Worm (Caenorhabditis elegans) whole organism, late embryonic: ENCODE measurements around the gene F59A1.15.

Source experiments
- C08G9.2 ChIP-seq: sonication (generic microtip); optimal IDR thresholded peaks from 2 replicates; lab custom pipeline; 2016; ENCODE audit warnings: mild to moderate bottlenecking, missing genetic modification characterization, moderate library complexity, missing compliant biosample characterization
- K02D7.2 ChIP-seq: sonication (generic microtip); optimal IDR thresholded peaks from 2 replicates; lab custom pipeline; 2017; ENCODE audit warnings: mild to moderate bottlenecking, missing genetic modification characterization, missing compliant biosample characterization
- Y22D7AL.16 ChIP-seq: sonication (generic microtip); optimal IDR thresholded peaks from 2 replicates; lab custom pipeline; 2016; ENCODE audit warnings: missing genetic modification characterization, missing compliant biosample characterization
- ahr-1 ChIP-seq: sonication (generic microtip); optimal IDR thresholded peaks from 2 replicates; lab custom pipeline; 2016; ENCODE audit warnings: missing genetic modification characterization, missing compliant biosample characterization
- ceh-19 ChIP-seq: fragments of 200-800 bp; sonication (Bioruptor generic); optimal IDR thresholded peaks from 2 replicates; lab custom pipeline; 2018; ENCODE audit warnings: mild to moderate bottlenecking, missing genetic modification characterization, missing compliant biosample characterization
- ceh-31 ChIP-seq: sonication (generic microtip); optimal IDR thresholded peaks from 2 replicates; lab custom pipeline; 2016; ENCODE audit warnings: missing genetic modification characterization, missing compliant biosample characterization
- ceh-34 ChIP-seq: sonication (generic microtip); optimal IDR thresholded peaks from 2 replicates; lab custom pipeline; 2016; ENCODE audit warnings: mild to moderate bottlenecking, missing genetic modification characterization, missing compliant biosample characterization
- ceh-48 ChIP-seq: sonication (generic microtip); optimal IDR thresholded peaks from 2 replicates; lab custom pipeline; 2016; ENCODE audit warnings: missing genetic modification characterization, inconsistent platforms, missing compliant biosample characterization
- ceh-6 ChIP-seq: fragments of 200-800 bp; sonication (Bioruptor generic); optimal IDR thresholded peaks from 2 replicates; lab custom pipeline; 2018; ENCODE audit warnings: mild to moderate bottlenecking, missing genetic modification characterization, missing compliant biosample characterization
- che-1 ChIP-seq: sonication (generic microtip); optimal IDR thresholded peaks from 2 replicates; lab custom pipeline; 2016; ENCODE audit warnings: mild to moderate bottlenecking, missing genetic modification characterization, missing compliant biosample characterization
- dve-1 ChIP-seq: sonication (generic microtip); optimal IDR thresholded peaks from 2 replicates; lab custom pipeline; 2017; ENCODE audit warnings: antibody characterized with exemption, mild to moderate bottlenecking, missing genetic modification characterization, missing compliant biosample characterization
- ets-4 ChIP-seq: sonication (generic microtip); optimal IDR thresholded peaks from 2 replicates; lab custom pipeline; 2016; ENCODE audit warnings: missing genetic modification characterization, missing compliant biosample characterization
- eyg-1 ChIP-seq: sonication (generic microtip); optimal IDR thresholded peaks from 2 replicates; lab custom pipeline; 2016; ENCODE audit warnings: missing genotype, missing genetic modification characterization, missing compliant biosample characterization
- fax-1 ChIP-seq: sonication (generic microtip); optimal IDR thresholded peaks from 2 replicates; lab custom pipeline; 2016; ENCODE audit warnings: missing genotype, missing genetic modification characterization, missing compliant biosample characterization
- fkh-10 ChIP-seq: fragments of 150-350 bp; optimal IDR thresholded peaks from 2 replicates; lab custom pipeline; 2014; ENCODE audit warnings: missing biosample characterization, missing genetic modification reagents, missing genetic modification characterization
- hlh-15 ChIP-seq: sonication (generic microtip); optimal IDR thresholded peaks from 2 replicates; lab custom pipeline; 2016; ENCODE audit warnings: missing genetic modification characterization, missing compliant biosample characterization
- hlh-30 ChIP-seq: sonication (generic microtip); optimal IDR thresholded peaks from 2 replicates; lab custom pipeline; 2017; ENCODE audit warnings: antibody characterized with exemption, missing genetic modification characterization, missing compliant biosample characterization; ENCODE audit not compliant: insufficient read depth
- hlh-8 ChIP-seq: sonication (generic microtip); optimal IDR thresholded peaks from 2 replicates; lab custom pipeline; 2016; ENCODE audit warnings: missing genotype, missing genetic modification characterization, missing compliant biosample characterization
- madf-2 ChIP-seq: sonication (generic microtip); optimal IDR thresholded peaks from 2 replicates; lab custom pipeline; 2017; ENCODE audit warnings: missing genetic modification characterization, missing compliant biosample characterization
- mec-3 ChIP-seq: sonication (generic microtip); optimal IDR thresholded peaks from 2 replicates; lab custom pipeline; 2016; ENCODE audit warnings: borderline replicate concordance, missing genetic modification characterization, missing compliant biosample characterization
- nhr-11 ChIP-seq: fragments of 150-350 bp; optimal IDR thresholded peaks from 2 replicates; lab custom pipeline; 2014; ENCODE audit warnings: missing biosample characterization, missing genetic modification characterization
- nhr-232 ChIP-seq: sonication (generic microtip); optimal IDR thresholded peaks from 2 replicates; lab custom pipeline; 2016; ENCODE audit warnings: missing genetic modification characterization, missing compliant biosample characterization
- odd-2 ChIP-seq: sonication (generic microtip); optimal IDR thresholded peaks from 2 replicates; lab custom pipeline; 2017; ENCODE audit warnings: antibody characterized with exemption, mild to moderate bottlenecking, missing genetic modification characterization, missing compliant biosample characterization
- pag-3 ChIP-seq: sonication (generic microtip); optimal IDR thresholded peaks from 2 replicates; lab custom pipeline; 2016; ENCODE audit warnings: missing compliant biosample characterization, missing genetic modification characterization, borderline replicate concordance
- pha-2 ChIP-seq: sonication (generic microtip); optimal IDR thresholded peaks from 2 replicates; lab custom pipeline; 2017; ENCODE audit warnings: mild to moderate bottlenecking, missing genetic modification characterization, missing compliant biosample characterization
- pqm-1 ChIP-seq: sonication (generic microtip); optimal IDR thresholded peaks from 2 replicates; lab custom pipeline; 2016; ENCODE audit warnings: missing genetic modification characterization, missing compliant biosample characterization
- pros-1 ChIP-seq: fragments of 150-350 bp; optimal IDR thresholded peaks from 2 replicates; lab custom pipeline; 2014; ENCODE audit warnings: missing biosample characterization, missing genetic modification reagents, missing genetic modification characterization
- ref-2 ChIP-seq: sonication (generic microtip); optimal IDR thresholded peaks from 2 replicates; lab custom pipeline; 2016; ENCODE audit warnings: missing genetic modification characterization, missing compliant biosample characterization
- rnt-1 ChIP-seq: sonication (generic microtip); optimal IDR thresholded peaks from 2 replicates; lab custom pipeline; 2016; ENCODE audit warnings: missing genetic modification characterization, missing compliant biosample characterization
- sdc-2 ChIP-seq: sonication (generic microtip); optimal IDR thresholded peaks from 2 replicates; lab custom pipeline; 2016; ENCODE audit warnings: missing genotype, missing genetic modification characterization, missing compliant biosample characterization
- syd-9 ChIP-seq: sonication (generic microtip); optimal IDR thresholded peaks from 2 replicates; lab custom pipeline; 2016; ENCODE audit warnings: mild to moderate bottlenecking, missing genetic modification characterization, moderate library complexity, missing compliant biosample characterization
- tbx-2 ChIP-seq: sonication (generic microtip); optimal IDR thresholded peaks from 2 replicates; lab custom pipeline; 2016; ENCODE audit warnings: missing genetic modification characterization, missing compliant biosample characterization
- tbx-7 ChIP-seq: sonication (generic microtip); optimal IDR thresholded peaks from 2 replicates; lab custom pipeline; 2016; ENCODE audit warnings: missing genotype, missing genetic modification characterization, missing compliant biosample characterization
- zip-5 ChIP-seq: sonication (generic microtip); optimal IDR thresholded peaks from 2 replicates; lab custom pipeline; 2016; ENCODE audit warnings: missing genetic modification characterization, missing compliant biosample characterization
- ztf-16 ChIP-seq: sonication (generic microtip); optimal IDR thresholded peaks from 2 replicates; lab custom pipeline; 2017; ENCODE audit warnings: missing genetic modification characterization, missing compliant biosample characterization

Gene F59A1.15

ce11 chrV:17706217-17706806 lies 22.6 kb upstream of the F59A1.15 start:
- TF ChIP-seq tbx-7 (tag; lab: Kevin White, UChicago) = no peak
- no peak for TF ChIP-seq nhr-11 (tag; lab: Kevin White, UChicago)
- no peak for TF ChIP-seq mec-3
- no peak for TF ChIP-seq pha-2 (tag; lab: Kevin White, UChicago)
- no peak for TF ChIP-seq odd-2
- no peak for TF ChIP-seq fkh-10 (GFP tag; lab: Kevin White, UChicago)
- TF ChIP-seq ahr-1 (tag; lab: Kevin White, UChicago) = no peak
- TF ChIP-seq ets-4 (tag; lab: Kevin White, UChicago) = no peak
- no peak for TF ChIP-seq madf-2 (tag; lab: Kevin White, UChicago)
- TF ChIP-seq syd-9 (tag; lab: Kevin White, UChicago) = no peak
- no peak for TF ChIP-seq tbx-2 (tag; lab: Kevin White, UChicago)
- TF ChIP-seq sdc-2 (tag; lab: Kevin White, UChicago) = no peak
- TF ChIP-seq nhr-232 (tag; lab: Kevin White, UChicago) = no peak
- TF ChIP-seq hlh-15 (tag; lab: Kevin White, UChicago) = no peak
- no peak for TF ChIP-seq pqm-1
- no peak for TF ChIP-seq ref-2
- no peak for TF ChIP-seq hlh-8 (tag; lab: Kevin White, UChicago)
- no peak for TF ChIP-seq che-1 (tag; lab: Kevin White, UChicago)

ce11 chrV:17705814-17706213 lies 22.2 kb upstream of the F59A1.15 start, which contains the start of gene W06D12.6:
W06D12.6 (plus strand) TSS chrV:17706114.
- no peak for TF ChIP-seq odd-2
- no peak for TF ChIP-seq ceh-31 (tag; lab: Kevin White, UChicago)
- TF ChIP-seq hlh-30 (tag; lab: Kevin White, UChicago) = no peak
- no peak for TF ChIP-seq K02D7.2 (tag; lab: Kevin White, UChicago)
- no peak for TF ChIP-seq C08G9.2 (tag; lab: Kevin White, UChicago)

- TF ChIP-seq ceh-34 (tag; lab: Kevin White, UChicago) = no peak
- TF ChIP-seq che-1 (tag; lab: Kevin White, UChicago) = no peak
- no peak for TF ChIP-seq madf-2 (tag; lab: Kevin White, UChicago)
- TF ChIP-seq pqm-1 = no peak
- TF ChIP-seq tbx-2 (tag; lab: Kevin White, UChicago) = no peak
- TF ChIP-seq hlh-8 (tag; lab: Kevin White, UChicago) = no peak
- TF ChIP-seq eyg-1 (tag; lab: Kevin White, UChicago) = no peak
- no peak for TF ChIP-seq dve-1 (tag; lab: Kevin White, UChicago)
- no peak for TF ChIP-seq hlh-15 (tag; lab: Kevin White, UChicago)
- TF ChIP-seq syd-9 (tag; lab: Kevin White, UChicago) = no peak
- TF ChIP-seq pros-1 (tag; lab: Kevin White, UChicago) = no peak
- TF ChIP-seq zip-5 (tag; lab: Kevin White, UChicago) = no peak
- no peak for TF ChIP-seq rnt-1 (tag; lab: Kevin White, UChicago)
- no peak for TF ChIP-seq fax-1 (tag; lab: Kevin White, UChicago)
- no peak for TF ChIP-seq nhr-11 (tag; lab: Kevin White, UChicago)
- no peak for TF ChIP-seq ahr-1 (tag; lab: Kevin White, UChicago)
- no peak for TF ChIP-seq Y22D7AL.16 (tag; lab: Kevin White, UChicago)
These were observed 17.1 kb upstream of the F59A1.15 start, which contains the start of the genes Y26G10.5 and srh-32 for ce11 chrV:17700728-17701262. Y26G10.5 (minus strand) TSS chrV:17700828. srh-32 (plus strand) TSS chrV:17701212.

- TF ChIP-seq ceh-19 (no peak), K02D7.2 (tag; lab: Kevin White, UChicago) (no peak), ztf-16 (tag; lab: Kevin White, UChicago) (no peak), mec-3 (no peak), dve-1 (tag; lab: Kevin White, UChicago) (no peak), ceh-6 (GFP tag; lab: Kevin White, UChicago) (no peak), ceh-34 (tag; lab: Kevin White, UChicago) (no peak), ceh-48 (no peak), Y22D7AL.16 (tag; lab: Kevin White, UChicago) (no peak), nhr-11 (tag; lab: Kevin White, UChicago) (no peak), pag-3 (tag; lab: Kevin White, UChicago) (no peak)
These were observed 16.0 kb upstream of the F59A1.15 start, which contains the start of gene Y26G10.6 for ce11 chrV:17699659-17700058. Y26G10.6 (plus strand) TSS chrV:17699959.
